2 fruit fly cellular contexts compared by ENCODE assay signal in genomic region chr3R:10878628-10879027, dm6.
TF ChIP-seq lines count a peak whose summit lies in the region.

No protein-coding gene starts in this region.

- no peak for TF ChIP-seq CTCF in whole organism, embryonic (GFP tag; optimal IDR thresholded peaks at IDR 0.05; lab: Kevin White, UChicago)

TF ChIP-seq in whole organism, embryonic, 481 proteins besides CTCF, POLR2A, EP300 and RAD21:
- TF ChIP-seq sc (optimal IDR thresholded peaks at IDR 0.05; lab: Kevin White, UChicago) (no peak), sc (GFP tag; optimal IDR thresholded peaks at IDR 0.05; lab: Kevin White, UChicago) (no peak), CG2116 (GFP tag; optimal IDR thresholded peaks at IDR 0.05; lab: Kevin White, UChicago) (no peak), CG12391 (tag; optimal IDR thresholded peaks at IDR 0.05; lab: Kevin White, UChicago) (no peak), seq (GFP tag; IDR thresholded peaks at IDR 0.05; lab: Robert Waterston, UW) (no peak), CG15601 (tag; optimal IDR thresholded peaks at IDR 0.05; lab: Kevin White, UChicago) (no peak), usp (GFP tag; optimal IDR thresholded peaks at IDR 0.05; lab: Kevin White, UChicago) (no peak), ranshi (GFP tag; IDR thresholded peaks at IDR 0.05; lab: Robert Waterston, UW) (0 out of 2 replicates have a peak, but pooled peaks have one; percentile 4), rib (GFP tag; IDR thresholded peaks at IDR 0.05; lab: Robert Waterston, UW) (no peak), CG18476 (GFP tag; optimal IDR thresholded peaks at IDR 0.05; lab: Kevin White, UChicago) (no peak), CG8478 (optimal IDR thresholded peaks at IDR 0.05; lab: Kevin White, UChicago) (peak; percentile 52)

TF ChIP-seq in whole organism, prepupa, 60 proteins besides CTCF, POLR2A, EP300 and RAD21:
- TF ChIP-seq fkh (GFP tag; optimal IDR thresholded peaks at IDR 0.05; lab: Kevin White, UChicago): no peak
- peak; percentile 52 for TF ChIP-seq svp (GFP tag; lab: Kevin White, UChicago)
